Worm (Caenorhabditis elegans) whole organism, L4 larva: ENCODE results near the gene txt-13.

Source experiments
- F10B5.3 ChIP-seq: sonication (generic microtip); optimal IDR thresholded peaks from 2 replicates; lab custom pipeline; 2016; ENCODE audit warnings: mild to moderate bottlenecking, missing genetic modification characterization, missing compliant biosample characterization
- F26F4.8 ChIP-seq: fragments of 200-800 bp; sonication (Bioruptor generic); conservative IDR thresholded peaks from 2 replicates; pipeline ENCODE4 v1.3.6; 2022; ENCODE audit warnings: missing genetic modification characterization, missing compliant biosample characterization
- F37D6.2 ChIP-seq: sonication (generic microtip); optimal IDR thresholded peaks from 2 replicates; lab custom pipeline; 2016; ENCODE audit warnings: mild to moderate bottlenecking, missing genetic modification characterization, missing compliant biosample characterization
- T20F7.1 ChIP-seq: fragments of 200-800 bp; sonication (Bioruptor generic); optimal IDR thresholded peaks from 2 replicates; lab custom pipeline; 2018; ENCODE audit warnings: mild to moderate bottlenecking, missing genetic modification characterization, missing compliant biosample characterization
- T26A8.4 ChIP-seq: fragments of 200-800 bp; sonication (Bioruptor generic); IDR thresholded peaks from 2 replicates; pipeline ENCODE4 v1.3.6; 2022; ENCODE audit warnings: missing genetic modification characterization, missing compliant biosample characterization
- Y48G9A.11 ChIP-seq: fragments of 200-800 bp; sonication (Bioruptor generic); IDR thresholded peaks from 2 replicates; pipeline ENCODE4 v1.3.6; 2022; ENCODE audit warnings: missing genetic modification reagents, missing genetic modification characterization, missing compliant biosample characterization
- Y5F2A.4 ChIP-seq: fragments of 200-800 bp; sonication (Bioruptor generic); optimal IDR thresholded peaks from 2 replicates; lab custom pipeline; 2018; ENCODE audit warnings: mild to moderate bottlenecking, missing genetic modification characterization, missing compliant biosample characterization
- ZK337.2 ChIP-seq: fragments of 200-800 bp; sonication (Bioruptor generic); IDR thresholded peaks from 2 replicates; pipeline ENCODE4 v1.3.6; 2022; ENCODE audit warnings: missing genetic modification reagents, missing genetic modification characterization, missing compliant biosample characterization
- aha-1 ChIP-seq: fragments of 150-350 bp; peaks from one replicate; lab custom pipeline; 2014; ENCODE audit warnings: missing biosample characterization, missing genetic modification characterization
- aly-2 ChIP-seq: sonication (generic microtip); optimal IDR thresholded peaks from 2 replicates; lab custom pipeline; 2018; ENCODE audit warnings: missing biosample characterization, missing genetic modification characterization
- ceh-32 ChIP-seq: sonication (generic microtip); optimal IDR thresholded peaks from 2 replicates; lab custom pipeline; 2016; ENCODE audit warnings: mild to moderate bottlenecking, missing genetic modification characterization, missing compliant biosample characterization; ENCODE audit not compliant: poor library complexity
- ceh-44 ChIP-seq: fragments of 200-800 bp; sonication (Bioruptor generic); IDR thresholded peaks from 2 replicates; pipeline ENCODE4 v1.3.6; 2022; ENCODE audit warnings: missing genetic modification reagents, missing genetic modification characterization, missing compliant biosample characterization
- ceh-62 ChIP-seq: sonication (generic microtip); optimal IDR thresholded peaks from 2 replicates; lab custom pipeline; 2017; ENCODE audit warnings: missing biosample characterization, missing genetic modification characterization
- ctbp-1 ChIP-seq: fragments of 200-800 bp; sonication (Bioruptor generic); IDR thresholded peaks from 2 replicates; pipeline ENCODE4 v1.3.6; 2022; ENCODE audit warnings: missing genetic modification reagents, missing genetic modification characterization, missing compliant biosample characterization
- daf-8 ChIP-seq: fragments of 200-800 bp; sonication (Bioruptor generic); IDR thresholded peaks from 2 replicates; pipeline ENCODE4 v1.3.6; 2022; ENCODE audit warnings: missing genetic modification characterization, missing compliant biosample characterization
- dpl-1 ChIP-seq: fragments of 150-350 bp; optimal IDR thresholded peaks from 2 replicates; lab custom pipeline; 2014; ENCODE audit warnings: missing biosample characterization, missing genetic modification reagents, missing genetic modification characterization
- dve-1 ChIP-seq: sonication (generic microtip); optimal IDR thresholded peaks from 2 replicates; lab custom pipeline; 2017; ENCODE audit warnings: antibody characterized with exemption, mild to moderate bottlenecking, missing genetic modification characterization, missing compliant biosample characterization; ENCODE audit not compliant: insufficient read depth
- fkh-10 ChIP-seq: fragments of 150-350 bp; optimal IDR thresholded peaks from 2 replicates; lab custom pipeline; 2014; ENCODE audit warnings: missing biosample characterization, missing genetic modification reagents, missing genetic modification characterization
- gei-8 ChIP-seq: fragments of 200-800 bp; sonication (Bioruptor generic); optimal IDR thresholded peaks from 2 replicates; lab custom pipeline; 2018; ENCODE audit warnings: mild to moderate bottlenecking, missing genetic modification characterization, missing compliant biosample characterization
- hif-1 ChIP-seq, 2 experiments: sonication (generic microtip); optimal IDR thresholded peaks; 2 replicates each; lab custom pipeline; 2016 to 2017; ENCODE audit warnings: missing compliant biosample characterization in 2 of 2, missing genetic modification characterization in 2 of 2, missing genetic modification reagents in 2 of 2, missing genotype in 2 of 2, mild to moderate bottlenecking in 1 of 2
- lin-38 ChIP-seq: fragments of 200-800 bp; sonication (Bioruptor generic); IDR thresholded peaks from 2 replicates; pipeline ENCODE4 v1.3.6; 2022; ENCODE audit warnings: missing genetic modification reagents, missing genetic modification characterization, missing compliant biosample characterization
- lin-39 ChIP-seq: fragments of 150-350 bp; optimal IDR thresholded peaks from 2 replicates; lab custom pipeline; 2014; ENCODE audit warnings: missing biosample characterization, missing genetic modification reagents, missing genetic modification characterization
- lir-3 ChIP-seq: sonication (generic microtip); optimal IDR thresholded peaks from 2 replicates; lab custom pipeline; 2016; ENCODE audit warnings: mild to moderate bottlenecking, missing genetic modification characterization, missing compliant biosample characterization
- lsy-2 ChIP-seq, 2 experiments: fragments of 150-350 bp in 1 of 2; sonication (generic microtip) in 1 of 2; optimal IDR thresholded peaks; 2 replicates each; lab custom pipeline; 2014 to 2017; ENCODE audit warnings: missing biosample characterization in 2 of 2, missing genetic modification characterization in 2 of 2
- mdl-1 ChIP-seq, 2 experiments: fragments of 150-350 bp in 1 of 2; sonication (generic microtip) in 1 of 2; optimal IDR thresholded peaks; 2 replicates each; lab custom pipeline; 2014 to 2017; ENCODE audit warnings: missing biosample characterization in 2 of 2, missing genetic modification characterization in 2 of 2
- mdt-29 ChIP-seq: fragments of 200-800 bp; sonication (Bioruptor generic); IDR thresholded peaks from 2 replicates; pipeline ENCODE4 v1.3.6; 2022; ENCODE audit warnings: missing genetic modification reagents, missing genetic modification characterization, missing compliant biosample characterization
- mes-2 ChIP-seq: sonication (generic microtip); optimal IDR thresholded peaks from 2 replicates; lab custom pipeline; 2016; ENCODE audit warnings: missing genotype, mild to moderate bottlenecking, missing genetic modification characterization, missing compliant biosample characterization; ENCODE audit not compliant: poor library complexity, severe bottlenecking
- mxl-3 ChIP-seq: fragments of 200-800 bp; sonication (Bioruptor generic); optimal IDR thresholded peaks from 2 replicates; lab custom pipeline; 2018; ENCODE audit warnings: mild to moderate bottlenecking, missing genetic modification characterization, missing compliant biosample characterization
- nhr-10 ChIP-seq: fragments of 150-350 bp; optimal IDR thresholded peaks from 2 replicates; lab custom pipeline; 2014; ENCODE audit warnings: missing biosample characterization, missing genetic modification characterization
- nhr-11 ChIP-seq: fragments of 150-350 bp; optimal IDR thresholded peaks from 2 replicates; lab custom pipeline; 2014; ENCODE audit warnings: missing biosample characterization, missing genetic modification characterization
- nhr-237 ChIP-seq: sonication (generic microtip); optimal IDR thresholded peaks from 2 replicates; lab custom pipeline; 2017; ENCODE audit warnings: missing biosample characterization, missing genetic modification characterization
- nhr-25 ChIP-seq: sonication (generic microtip); optimal IDR thresholded peaks from 2 replicates; lab custom pipeline; 2017; ENCODE audit warnings: missing genetic modification characterization, mild to moderate bottlenecking, missing compliant biosample characterization, antibody characterized with exemption, moderate library complexity, borderline replicate concordance; ENCODE audit not compliant: insufficient read depth
- nhr-42 ChIP-seq: fragments of 200-800 bp; sonication (Bioruptor generic); IDR thresholded peaks from 2 replicates; pipeline ENCODE4 v1.3.6; 2022; ENCODE audit warnings: missing genetic modification characterization, missing compliant biosample characterization
- nhr-48 ChIP-seq: sonication (generic microtip); optimal IDR thresholded peaks from 2 replicates; lab custom pipeline; 2016; ENCODE audit warnings: mild to moderate bottlenecking, missing genetic modification characterization, missing compliant biosample characterization
- nhr-76 ChIP-seq: fragments of 150-350 bp; optimal IDR thresholded peaks from 2 replicates; lab custom pipeline; 2014; ENCODE audit warnings: missing biosample characterization, missing genetic modification characterization
- pha-4 ChIP-seq, 2 experiments: fragments of 150-350 bp in 1 of 2; fragments of 200-800 bp in 1 of 2; sonication (Bioruptor generic) in 1 of 2; IDR thresholded peaks in 1 of 2; optimal IDR thresholded peaks in 1 of 2; 2 replicates each; pipeline versions ENCODE4 v1.3.6 to Lab custom; 2014 to 2022; ENCODE audit warnings: missing genetic modification characterization in 2 of 2, missing genetic modification reagents in 2 of 2, missing biosample characterization in 1 of 2, missing compliant biosample characterization in 1 of 2
- saeg-2 ChIP-seq: fragments of 200-800 bp; sonication (Bioruptor generic); IDR thresholded peaks from 2 replicates; pipeline ENCODE4 v1.3.6; 2022; ENCODE audit warnings: missing genetic modification reagents, missing genetic modification characterization, missing compliant biosample characterization
- sdz-12 ChIP-seq: fragments of 200-800 bp; sonication (Bioruptor generic); optimal IDR thresholded peaks from 2 replicates; lab custom pipeline; 2018; ENCODE audit warnings: mild to moderate bottlenecking, missing genetic modification characterization, missing compliant biosample characterization
- set-16 ChIP-seq: fragments of 200-800 bp; sonication (Bioruptor generic); IDR thresholded peaks from 2 replicates; pipeline ENCODE4 v1.3.6; 2022; ENCODE audit warnings: missing genetic modification reagents, missing genetic modification characterization, missing compliant biosample characterization
- skn-1 ChIP-seq: fragments of 150-350 bp; optimal IDR thresholded peaks from 2 replicates; lab custom pipeline; 2014; ENCODE audit warnings: missing biosample characterization, missing genetic modification characterization
- snpc-1.2 ChIP-seq: fragments of 200-800 bp; sonication (Bioruptor generic); IDR thresholded peaks from 2 replicates; pipeline ENCODE4 v1.3.6; 2022; ENCODE audit warnings: missing genetic modification reagents, missing genetic modification characterization, missing compliant biosample characterization
- snpc-4 ChIP-seq: fragments of 150-350 bp; optimal IDR thresholded peaks from 2 replicates; lab custom pipeline; 2014; ENCODE audit warnings: missing biosample characterization, missing genetic modification characterization
- tag-97 ChIP-seq: fragments of 200-800 bp; sonication (Bioruptor generic); IDR thresholded peaks from 2 replicates; pipeline ENCODE4 v1.3.6; 2022; ENCODE audit warnings: missing genetic modification characterization, missing compliant biosample characterization
- tra-1 ChIP-seq: fragments of 200-800 bp; sonication (Bioruptor generic); IDR thresholded peaks from 2 replicates; pipeline ENCODE4 v1.3.6; 2022; ENCODE audit warnings: missing genetic modification reagents, missing genetic modification characterization, missing compliant biosample characterization
- unc-39 ChIP-seq: sonication (generic microtip); optimal IDR thresholded peaks from 2 replicates; lab custom pipeline; 2017; ENCODE audit warnings: missing biosample characterization, missing genetic modification characterization
- unc-62 ChIP-seq, 3 experiments: fragments of 150-350 bp in 1 of 3; sonication (generic microtip); optimal IDR thresholded peaks in 2 of 3; peaks in 1 of 3; 1 replicate in 1 of 3; 2 replicates in 2 of 3; lab custom pipeline; 2014 to 2017; ENCODE audit warnings: missing biosample characterization in 3 of 3, missing genetic modification characterization in 3 of 3, missing genetic modification reagents in 3 of 3, missing genotype in 1 of 3
- zag-1 ChIP-seq: fragments of 150-350 bp; optimal IDR thresholded peaks from 2 replicates; lab custom pipeline; 2014; ENCODE audit warnings: missing biosample characterization, missing genetic modification characterization
- zip-11 ChIP-seq: fragments of 200-800 bp; sonication (Bioruptor generic); IDR thresholded peaks from 2 replicates; pipeline ENCODE4 v1.3.6; 2022; ENCODE audit warnings: missing genetic modification characterization, missing compliant biosample characterization
- ztf-7 ChIP-seq: fragments of 150-350 bp; optimal IDR thresholded peaks from 2 replicates; lab custom pipeline; 2014; ENCODE audit warnings: missing biosample characterization, missing genetic modification characterization

The txt-13 gene

DNA sequence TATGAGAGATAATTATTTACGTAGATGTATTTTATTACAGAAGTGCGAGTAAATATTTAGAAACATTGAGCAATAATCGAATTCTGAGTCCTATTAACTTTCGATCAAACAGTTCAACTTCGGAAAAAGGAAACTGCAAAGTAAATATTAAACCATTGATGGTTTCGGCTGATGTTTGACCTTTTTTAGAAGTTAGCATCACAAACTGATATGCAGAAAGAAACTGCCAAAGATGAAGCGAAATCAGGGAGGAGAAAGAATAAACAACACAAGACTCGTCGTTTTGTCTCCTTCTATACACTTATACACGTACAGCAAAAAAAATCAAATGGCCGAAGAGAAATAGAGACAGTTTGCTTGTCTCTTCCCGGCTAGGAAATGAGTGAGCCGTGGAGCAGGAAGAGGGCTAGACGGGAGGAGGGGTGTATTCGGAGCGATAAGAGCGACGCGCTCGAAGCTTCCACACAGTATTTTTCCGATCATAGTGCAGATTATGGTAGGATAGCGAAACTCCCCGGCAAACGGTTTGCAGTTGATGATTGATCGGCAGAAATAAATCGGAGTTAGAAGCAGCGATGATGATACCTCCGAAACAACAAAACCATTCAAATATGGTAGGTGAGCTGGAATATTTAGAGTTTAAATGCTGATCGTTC is 13.7 kb upstream of the txt-13 start (continued):
- no peak; the same call in 1 of the 2 replicates for TF ChIP-seq lin-38 (GFP tag; lab: Robert Waterston, UW)
- no peak for TF ChIP-seq pha-4 (GFP tag; IDR thresholded peaks at IDR 0.05; lab: Robert Waterston, UW)
- no peak for TF ChIP-seq pha-4 (tag; optimal IDR thresholded peaks at IDR 0.05; lab: Kevin White, UChicago)
- no peak for TF ChIP-seq ceh-62
- TF ChIP-seq set-16 (GFP tag; lab: Robert Waterston, UW), result peak; percentile 47; the same call in 1 of the 2 replicates
- no peak for TF ChIP-seq nhr-11 (tag; lab: Kevin White, UChicago)
- TF ChIP-seq aly-2 (tag; lab: Kevin White, UChicago), result no peak
- no peak for TF ChIP-seq ceh-32
- TF ChIP-seq F26F4.8 (GFP tag; lab: Robert Waterston, UW), result no peak
- no peak for TF ChIP-seq F37D6.2 (tag; lab: Kevin White, UChicago)
- no peak for TF ChIP-seq lin-39 (tag; lab: Kevin White, UChicago)
- TF ChIP-seq tag-97 (GFP tag; lab: Robert Waterston, UW), result no peak
- TF ChIP-seq ZK337.2 (GFP tag; lab: Robert Waterston, UW), result no peak
- TF ChIP-seq Y48G9A.11 (GFP tag; lab: Robert Waterston, UW), result no peak
- no peak for TF ChIP-seq ceh-44 (GFP tag; lab: Robert Waterston, UW)
- TF ChIP-seq fkh-10 (GFP tag; lab: Kevin White, UChicago), result no peak
- TF ChIP-seq gei-8 (GFP tag; lab: Kevin White, UChicago), result no peak
- TF ChIP-seq T20F7.1, result no peak
- TF ChIP-seq nhr-237 (tag; lab: Kevin White, UChicago), result no peak
- TF ChIP-seq nhr-76 (tag; lab: Kevin White, UChicago), result no peak
- no peak for TF ChIP-seq zag-1 (tag; lab: Kevin White, UChicago)
- TF ChIP-seq sdz-12 (GFP tag; lab: Kevin White, UChicago), result peak; percentile 66
- peak in 1 of 2 experiments; percentile 91 for TF ChIP-seq unc-62 (GFP tag; optimal IDR thresholded peaks at IDR 0.05 in 1 of 2; lab: Kevin White, UChicago)
- no peak for TF ChIP-seq unc-62 (tag; optimal IDR thresholded peaks at IDR 0.05; lab: Kevin White, UChicago)
- TF ChIP-seq daf-8 (GFP tag; lab: Robert Waterston, UW), result no peak
- TF ChIP-seq dpl-1, result no peak
- TF ChIP-seq zip-11 (GFP tag; lab: Robert Waterston, UW), result no peak
- no peak for TF ChIP-seq nhr-42
- TF ChIP-seq skn-1, result no peak
- TF ChIP-seq ztf-7 (tag; lab: Kevin White, UChicago), result no peak
- TF ChIP-seq lir-3 (tag; lab: Kevin White, UChicago), result no peak
- peak; percentile 8 for TF ChIP-seq aha-1 (tag; lab: Kevin White, UChicago)
- no peak for TF ChIP-seq unc-39 (tag; lab: Kevin White, UChicago)
- TF ChIP-seq, all 104 proteins: peak for 18

ce11 chrII:10557206-10557574 is 13.2 kb upstream of the txt-13 start:
- TF ChIP-seq Y48G9A.11 (GFP tag; lab: Robert Waterston, UW) (no peak), mxl-3 (GFP tag; lab: Kevin White, UChicago) (peak; percentile 2), snpc-1.2 (GFP tag; lab: Robert Waterston, UW) (no peak), F26F4.8 (GFP tag; lab: Robert Waterston, UW) (no peak), T26A8.4 (GFP tag; lab: Robert Waterston, UW) (no peak), ctbp-1 (no peak), nhr-48 (tag; lab: Kevin White, UChicago) (peak; percentile 0), nhr-25 (peak; percentile 6), dve-1 (tag; lab: Kevin White, UChicago) (peak; percentile 85), lsy-2 (tag; optimal IDR thresholded peaks at IDR 0.05; lab: Kevin White, UChicago) (peak in 1 of 2 experiments; percentile 57), F10B5.3 (no peak), nhr-11 (tag; lab: Kevin White, UChicago) (peak; percentile 29), mes-2 (tag; lab: Kevin White, UChicago) (no peak), mdt-29 (GFP tag; lab: Robert Waterston, UW) (no peak), nhr-10 (tag; lab: Kevin White, UChicago) (no peak), hif-1 (tag; optimal IDR thresholded peaks at IDR 0.05; lab: Kevin White, UChicago) (peak in 1 of 2 experiments; percentile 3), snpc-4 (tag; lab: Kevin White, UChicago) (no peak), gei-8 (GFP tag; lab: Kevin White, UChicago) (no peak), tra-1 (0 out of 2 replicates have a peak, but pooled peaks have one; percentile 2), saeg-2 (GFP tag; lab: Robert Waterston, UW) (no peak), mdl-1 (tag; optimal IDR thresholded peaks at IDR 0.05; lab: Kevin White, UChicago) (peak in 1 of 2 experiments; percentile 68), Y5F2A.4 (GFP tag; lab: Kevin White, UChicago) (no peak)
